Worm (Caenorhabditis elegans) whole organism, young adult: ENCODE data around the gene T16H12.2.
"Not testable (repeated sequence)": the region's sequence is repeated elsewhere in the genome, so short reads cannot be mapped to it uniquely, and the experiment has no call there.

Experiments used
- B0035.1 ChIP-seq: sonication (generic microtip); optimal IDR thresholded peaks from 2 replicates; lab custom pipeline; 2016; ENCODE audit warnings: missing genetic modification characterization, mild to moderate bottlenecking, missing compliant biosample characterization, missing genotype, missing genetic modification reagents
- K12H6.12 ChIP-seq: fragments of 200-800 bp; sonication (Bioruptor generic); optimal IDR thresholded peaks from 2 replicates; lab custom pipeline; 2018; ENCODE audit warnings: mild to moderate bottlenecking, missing genetic modification characterization, missing compliant biosample characterization
- Y53G8AR.9 ChIP-seq: fragments of 200-800 bp; sonication (Bioruptor generic); conservative IDR thresholded peaks from 2 replicates; pipeline ENCODE4 v1.3.6; 2022; ENCODE audit warnings: missing genetic modification reagents, missing genetic modification characterization, missing compliant biosample characterization
- Y56A3A.18 ChIP-seq: fragments of 200-800 bp; sonication (Bioruptor generic); IDR thresholded peaks from 2 replicates; pipeline ENCODE4 v1.3.6; 2022; ENCODE audit warnings: missing genetic modification reagents, missing genetic modification characterization, missing compliant biosample characterization
- Y79H2A.3 ChIP-seq: fragments of 200-800 bp; sonication (Bioruptor generic); conservative IDR thresholded peaks from 2 replicates; pipeline ENCODE4 v1.3.6; 2022; ENCODE audit warnings: missing genetic modification reagents, missing genetic modification characterization, missing compliant biosample characterization
- Y95B8A.8 ChIP-seq: fragments of 200-800 bp; sonication (Bioruptor generic); IDR thresholded peaks from 2 replicates; pipeline ENCODE4 v1.3.6; 2022; ENCODE audit warnings: missing genetic modification reagents, missing genetic modification characterization, missing compliant biosample characterization
- attf-6 ChIP-seq: fragments of 200-800 bp; sonication (Bioruptor generic); IDR thresholded peaks from 2 replicates; pipeline ENCODE4 v1.3.6; 2022; ENCODE audit warnings: missing genetic modification reagents, missing genetic modification characterization, missing compliant biosample characterization
- bed-2 ChIP-seq: fragments of 200-800 bp; sonication (Bioruptor generic); IDR thresholded peaks from 2 replicates; pipeline ENCODE4 v1.3.6; 2022; ENCODE audit warnings: missing genetic modification reagents, missing genetic modification characterization, missing compliant biosample characterization
- ccch-3 ChIP-seq: fragments of 200-800 bp; sonication (Bioruptor generic); optimal IDR thresholded peaks from 2 replicates; lab custom pipeline; 2018; ENCODE audit warnings: mild to moderate bottlenecking, missing genetic modification characterization, missing compliant biosample characterization
- ceh-27 ChIP-seq: fragments of 200-800 bp; sonication (Bioruptor generic); optimal IDR thresholded peaks from 2 replicates; lab custom pipeline; 2018; ENCODE audit warnings: mild to moderate bottlenecking, missing genetic modification characterization, moderate library complexity, missing compliant biosample characterization
- ceh-40 ChIP-seq: fragments of 200-800 bp; sonication (Bioruptor generic); IDR thresholded peaks from 2 replicates; pipeline ENCODE4 v1.3.6; 2022; ENCODE audit warnings: missing genetic modification characterization, missing compliant biosample characterization
- dox-1 ChIP-seq: fragments of 200-800 bp; sonication (Bioruptor generic); IDR thresholded peaks from 2 replicates; pipeline ENCODE4 v1.3.6; 2022; ENCODE audit warnings: missing genetic modification reagents, missing genetic modification characterization, missing compliant biosample characterization
- egl-44 ChIP-seq: fragments of 200-800 bp; sonication (Bioruptor generic); IDR thresholded peaks from 2 replicates; pipeline ENCODE4 v1.3.6; 2022; ENCODE audit warnings: missing genetic modification reagents, missing genetic modification characterization, missing compliant biosample characterization
- egrh-3 ChIP-seq: fragments of 200-800 bp; sonication (Bioruptor generic); IDR thresholded peaks from 2 replicates; pipeline ENCODE4 v1.3.6; 2022; ENCODE audit warnings: missing genetic modification reagents, missing genetic modification characterization, missing compliant biosample characterization
- him-1 ChIP-seq: sonication (generic microtip); optimal IDR thresholded peaks from 2 replicates; lab custom pipeline; 2016; ENCODE audit warnings: missing genotype, missing genetic modification reagents, missing genetic modification characterization, missing compliant biosample characterization
- hlh-12 ChIP-seq: sonication (generic microtip); optimal IDR thresholded peaks from 2 replicates; lab custom pipeline; 2016; ENCODE audit warnings: missing genetic modification characterization, missing compliant biosample characterization
- hmg-1.2 ChIP-seq: fragments of 200-800 bp; sonication (Bioruptor generic); IDR thresholded peaks from 2 replicates; pipeline ENCODE4 v1.3.6; 2022; ENCODE audit warnings: missing genetic modification reagents, missing genetic modification characterization, missing compliant biosample characterization
- let-607 ChIP-seq, 2 experiments: fragments of 200-800 bp in 1 of 2; sonication (Bioruptor generic) in 1 of 2; sonication (generic microtip) in 1 of 2; optimal IDR thresholded peaks; 2 replicates each; lab custom pipeline; 2016 to 2018; ENCODE audit warnings: mild to moderate bottlenecking in 2 of 2, missing compliant biosample characterization in 2 of 2, missing genetic modification characterization in 2 of 2, moderate library complexity in 2 of 2, missing genotype in 1 of 2
- lin-26 ChIP-seq: fragments of 200-800 bp; sonication (Bioruptor generic); IDR thresholded peaks from 2 replicates; pipeline ENCODE4 v1.3.6; 2022; ENCODE audit warnings: missing genetic modification reagents, missing genetic modification characterization, missing compliant biosample characterization
- lir-1 ChIP-seq: fragments of 200-800 bp; sonication (Bioruptor generic); conservative IDR thresholded peaks from 2 replicates; pipeline ENCODE4 v1.3.6; 2022; ENCODE audit warnings: missing genetic modification reagents, missing genetic modification characterization, missing compliant biosample characterization
- madf-6 ChIP-seq: fragments of 200-800 bp; sonication (Bioruptor generic); IDR thresholded peaks from 2 replicates; pipeline ENCODE4 v1.3.6; 2022; ENCODE audit warnings: missing genetic modification reagents, missing genetic modification characterization, missing compliant biosample characterization
- nfya-1 ChIP-seq: sonication (generic microtip); optimal IDR thresholded peaks from 2 replicates; lab custom pipeline; 2017; ENCODE audit warnings: antibody characterized with exemption, missing compliant biosample characterization, missing genetic modification characterization, borderline replicate concordance; ENCODE audit not compliant: insufficient read depth
- nfyb-1 ChIP-seq: fragments of 200-800 bp; sonication (Bioruptor generic); IDR thresholded peaks from 2 replicates; pipeline ENCODE4 v1.3.6; 2022; ENCODE audit warnings: missing genetic modification reagents, missing genetic modification characterization, missing compliant biosample characterization
- nhr-120 ChIP-seq: fragments of 200-800 bp; sonication (Bioruptor generic); IDR thresholded peaks from 2 replicates; pipeline ENCODE4 v1.3.6; 2022; ENCODE audit warnings: missing genetic modification characterization, missing compliant biosample characterization
- nhr-80 ChIP-seq: sonication (generic microtip); optimal IDR thresholded peaks from 2 replicates; lab custom pipeline; 2016; ENCODE audit warnings: missing genetic modification characterization, missing compliant biosample characterization
- nhr-90 ChIP-seq: sonication (generic microtip); optimal IDR thresholded peaks from 2 replicates; lab custom pipeline; 2016; ENCODE audit warnings: missing genotype, mild to moderate bottlenecking, missing genetic modification characterization, missing compliant biosample characterization
- pha-4 ChIP-seq: fragments of 150-350 bp; sonication (generic microtip); optimal IDR thresholded peaks from 2 replicates; lab custom pipeline; 2014; ENCODE audit warnings: missing biosample characterization, missing genetic modification reagents, missing genetic modification characterization
- rpc-1 ChIP-seq, 2 experiments: fragments of 150-350 bp in 1 of 2; sonication (generic microtip) in 1 of 2; optimal IDR thresholded peaks; 2 replicates each; lab custom pipeline; 2014 to 2018; ENCODE audit warnings: missing biosample characterization in 1 of 2, missing genetic modification characterization in 1 of 2, missing genetic modification reagents in 1 of 2, missing genotype in 1 of 2
- snpc-4 ChIP-seq, 5 experiments: fragments of 150-350 bp in 1 of 5; sonication (generic microtip) in 4 of 5; optimal IDR thresholded peaks; 2 replicates each; lab custom pipeline; 2014 to 2018; ENCODE audit warnings: missing genetic modification characterization in 5 of 5, missing biosample characterization in 3 of 5, antibody characterized with exemption in 2 of 5, mild to moderate bottlenecking in 2 of 5, missing compliant biosample characterization in 2 of 5, missing genotype in 2 of 5, moderate library complexity in 2 of 5, missing genetic modification reagents in 1 of 5
- tbp1 ChIP-seq: fragments of 200-800 bp; sonication (Bioruptor generic); optimal IDR thresholded peaks from 2 replicates; lab custom pipeline; 2018; ENCODE audit warnings: mild to moderate bottlenecking, missing genetic modification characterization, missing compliant biosample characterization
- tlf-1 ChIP-seq: fragments of 200-800 bp; sonication (Bioruptor generic); optimal IDR thresholded peaks from 2 replicates; lab custom pipeline; 2018; ENCODE audit warnings: mild to moderate bottlenecking, missing genetic modification characterization, missing compliant biosample characterization
- ztf-26 ChIP-seq: sonication (generic microtip); optimal IDR thresholded peaks from 2 replicates; lab custom pipeline; 2017; ENCODE audit warnings: missing genetic modification characterization, missing compliant biosample characterization
- ztf-3 ChIP-seq: fragments of 200-800 bp; sonication (Bioruptor generic); optimal IDR thresholded peaks from 2 replicates; lab custom pipeline; 2018; ENCODE audit warnings: mild to moderate bottlenecking, missing genetic modification characterization, missing compliant biosample characterization

Gene T16H12.2

DNA sequence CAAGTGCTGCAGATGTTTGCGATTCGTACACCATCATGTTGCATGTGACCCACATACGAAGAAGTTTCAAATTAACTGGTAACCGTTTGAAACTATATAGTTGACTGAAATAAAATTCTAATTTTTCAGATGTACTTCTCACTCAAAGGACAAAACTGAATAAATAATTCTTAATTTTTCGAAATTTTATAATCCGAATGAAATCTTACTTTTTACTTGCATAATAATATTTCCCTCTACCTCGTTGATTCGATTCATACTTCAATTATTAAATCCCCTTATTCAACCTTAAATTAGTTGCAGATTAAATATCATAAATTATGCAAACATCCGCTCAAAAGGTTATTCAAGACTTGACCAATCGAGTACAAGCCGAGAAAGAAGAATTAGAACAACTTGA, at the start of gene T16H12.2:
T16H12.2 (plus strand) TSS at position 301 of the 400 bp plus-strand sequence.
- TF ChIP-seq ccch-3 (GFP tag; lab: Kevin White, UChicago) (no peak), Y95B8A.8 (GFP tag; lab: Robert Waterston, UW) (no peak), dox-1 (GFP tag; lab: Robert Waterston, UW) (no peak), egrh-3 (GFP tag; lab: Robert Waterston, UW) (no peak), tlf-1 (GFP tag; lab: Kevin White, UChicago) (no peak), ceh-40 (GFP tag; lab: Robert Waterston, UW) (no peak), madf-6 (GFP tag; lab: Robert Waterston, UW) (no peak), lin-26 (GFP tag; lab: Robert Waterston, UW) (no peak), hlh-12 (tag; lab: Kevin White, UChicago) (no peak), attf-6 (GFP tag; lab: Robert Waterston, UW) (no peak), snpc-4 (GFP tag; optimal IDR thresholded peaks at IDR 0.05; lab: Kevin White, UChicago) (no peak), snpc-4 (tag; optimal IDR thresholded peaks at IDR 0.05; lab: Kevin White, UChicago) (no peak), nfyb-1 (no peak), nfya-1 (no peak), lir-1 (GFP tag; lab: Robert Waterston, UW) (no peak), bed-2 (GFP tag; lab: Robert Waterston, UW) (no peak)

DNA sequence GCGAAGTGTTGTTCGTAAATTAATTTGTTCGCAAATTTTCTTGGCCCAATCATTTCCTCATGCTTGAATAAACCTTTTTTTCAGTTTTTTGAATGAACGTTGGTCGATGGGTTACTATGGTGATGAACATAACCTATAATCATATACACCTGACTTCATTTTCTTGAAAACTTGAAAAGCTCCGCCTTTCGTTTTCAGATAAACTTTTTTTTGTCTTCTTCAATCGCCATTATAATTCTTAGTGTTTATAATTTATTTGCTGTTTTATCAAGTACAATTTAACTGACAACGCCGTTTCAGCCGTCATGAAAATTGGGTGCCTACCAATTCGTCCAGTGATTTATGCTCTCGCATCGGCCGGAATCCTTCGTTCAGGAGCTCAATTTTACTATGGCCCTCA, 48.9 kb upstream of the T16H12.2 start, which contains the start of gene M04D8.7:
M04D8.7 (plus strand) TSS at position 301 of the 400 bp plus-strand sequence.
- TF ChIP-seq K12H6.12 (tag; lab: Kevin White, UChicago) (no peak), tbp1 (GFP tag; lab: Kevin White, UChicago) (no peak)

DNA sequence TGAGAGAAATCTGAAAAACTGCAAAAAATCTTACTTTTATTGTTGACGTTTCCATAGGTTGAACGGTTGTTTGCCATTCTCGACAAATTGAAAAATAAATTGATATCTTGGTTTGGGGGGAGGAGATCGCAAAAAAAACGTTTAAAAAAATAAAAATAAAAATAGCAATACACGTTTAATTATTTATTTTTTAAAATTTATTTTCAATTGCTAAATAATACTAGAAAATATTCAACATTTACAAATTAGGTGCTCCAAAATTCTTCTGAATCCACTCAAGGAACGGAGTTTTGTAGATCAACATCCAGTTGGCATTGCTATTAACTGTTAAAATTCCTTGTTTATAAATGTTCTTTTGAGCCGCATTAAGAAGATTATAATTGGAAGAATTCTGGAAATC, 46.1 kb upstream of the T16H12.2 start, which contains the start of gene T16G12.7:
T16G12.7 (minus strand) TSS at position 101 of the 400 bp plus-strand sequence.
- no peak for TF ChIP-seq Y79H2A.3 (GFP tag; lab: Robert Waterston, UW)
- TF ChIP-seq tlf-1 (GFP tag; lab: Kevin White, UChicago), result no peak
- no peak for TF ChIP-seq ztf-26 (tag; lab: Kevin White, UChicago)
- TF ChIP-seq ztf-3 (GFP tag; lab: Kevin White, UChicago), result no peak
- TF ChIP-seq attf-6 (GFP tag; lab: Robert Waterston, UW), result no peak
- no peak for TF ChIP-seq let-607 (tag; optimal IDR thresholded peaks at IDR 0.05; lab: Kevin White, UChicago)
- no peak for TF ChIP-seq Y56A3A.18 (GFP tag; lab: Robert Waterston, UW)
- TF ChIP-seq hmg-1.2 (GFP tag; lab: Robert Waterston, UW), result no peak
- TF ChIP-seq madf-6 (GFP tag; lab: Robert Waterston, UW), result no peak
- no peak for TF ChIP-seq him-1 (tag; lab: Kevin White, UChicago)
- no peak for TF ChIP-seq B0035.1 (tag; lab: Kevin White, UChicago)
- TF ChIP-seq rpc-1 (optimal IDR thresholded peaks at IDR 0.05; lab: Kevin White, UChicago), result no peak
- TF ChIP-seq rpc-1 (tag; optimal IDR thresholded peaks at IDR 0.05; lab: Kevin White, UChicago), result no peak
- no peak for TF ChIP-seq nhr-90 (tag; lab: Kevin White, UChicago)
- TF ChIP-seq Y53G8AR.9 (GFP tag; lab: Robert Waterston, UW), result no peak
- no peak for TF ChIP-seq ccch-3 (GFP tag; lab: Kevin White, UChicago)

DNA sequence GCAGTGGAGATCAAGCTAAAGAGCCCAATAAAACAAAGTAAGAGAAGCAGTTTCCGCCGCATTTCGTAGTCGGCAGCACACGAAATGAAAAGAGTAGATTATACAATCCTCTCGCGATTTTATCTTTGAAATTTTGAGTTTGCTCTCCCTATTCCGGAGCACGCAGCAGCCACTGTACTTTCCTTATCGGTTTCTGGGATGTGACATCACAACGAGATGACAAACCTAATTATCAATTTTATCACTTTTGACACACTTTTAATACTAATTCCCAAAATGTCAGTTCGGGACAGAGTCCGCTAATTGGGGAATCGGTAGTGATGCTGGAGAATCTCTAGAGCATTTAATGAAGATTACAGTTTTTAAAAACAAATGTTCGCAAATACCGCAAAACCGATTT, 36.4 kb upstream of the T16H12.2 start, which contains the start of gene T16G12.1:
T16G12.1 (minus strand) TSS at position 176 of the 400 bp plus-strand sequence.
- peak; percentile 68 for TF ChIP-seq nhr-80 (tag; lab: Kevin White, UChicago)
- TF ChIP-seq nhr-120, result no peak

DNA sequence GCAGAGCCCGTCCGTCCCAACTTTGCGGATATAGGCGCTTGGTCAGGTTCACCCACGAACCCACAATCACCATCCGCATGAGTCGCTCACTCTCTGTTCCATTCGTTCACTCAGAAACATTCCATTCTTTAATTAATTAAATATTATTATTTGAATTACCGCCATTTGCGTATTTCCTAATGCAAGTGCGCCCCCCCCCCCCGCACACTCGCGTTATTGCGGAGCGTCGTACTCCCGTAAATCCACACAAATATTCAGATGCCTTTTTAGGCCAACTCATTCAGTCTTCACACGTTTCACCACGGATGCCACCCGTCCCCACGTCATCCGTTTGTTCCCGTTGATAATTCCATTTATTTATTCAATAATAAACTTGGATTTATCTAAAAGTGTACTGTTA, 35.8 kb upstream of the T16H12.2 start, which contains the start of gene T16G12.3:
T16G12.3 (plus strand) TSS at position 301 of the 400 bp plus-strand sequence.
- not testable (repeated sequence) for TF ChIP-seq ceh-27; pha-4 (tag; lab: Kevin White, UChicago); egl-44
